Worm (Caenorhabditis elegans): ENCODE results near the gene ZK1236.9.

Gene ZK1236.9

ce11 chrIII:8429035-8429434 lies 5.9 kb downstream of the ZK1236.9 start, which contains the start of gene ZK1236.1:
Gene ZK1236.1 (plus strand): TSS chrIII:8429297.
- TF ChIP-seq daf-16 (GFP tag; optimal IDR thresholded peaks at IDR 0.05) (no peak), daf-16 (tag; optimal IDR thresholded peaks at IDR 0.05) (peak; percentile 24), Y48G9A.11 (GFP tag; IDR thresholded peaks at IDR 0.05) (peak; percentile 59; the same call in 1 of the 2 replicates), spr-1 (tag; optimal IDR thresholded peaks at IDR 0.05) (no peak), lin-38 (GFP tag; IDR thresholded peaks at IDR 0.05) (peak; percentile 67), lsy-2 (tag; optimal IDR thresholded peaks at IDR 0.05) (peak in 1 of 2 experiments; percentile 35), mes-2 (tag; optimal IDR thresholded peaks at IDR 0.05; ENCODE audit: poor library complexity, severe bottlenecking) (peak; percentile 19)

ce11 chrIII:8426271-8426670 lies 8.7 kb downstream of the ZK1236.9 start, which contains the start of gene cec-1:
Gene cec-1 (plus strand): TSS chrIII:8426333.
- TF ChIP-seq nhr-28 (tag; optimal IDR thresholded peaks at IDR 0.05) = peak; percentile 30
- TF ChIP-seq F44E2.7 (GFP tag; IDR thresholded peaks at IDR 0.05) = no peak
- TF ChIP-seq tag-97 (GFP tag; IDR thresholded peaks at IDR 0.05) = no peak
- peak; percentile 44 for TF ChIP-seq dve-1 (tag; optimal IDR thresholded peaks at IDR 0.05; ENCODE audit: insufficient read depth)
- TF ChIP-seq unc-130 (GFP tag; optimal IDR thresholded peaks at IDR 0.05) = no peak
- no peak for TF ChIP-seq madf-9 (GFP tag; conservative IDR thresholded peaks at IDR 0.05)
- no peak for TF ChIP-seq lin-13 (GFP tag; optimal IDR thresholded peaks at IDR 0.05)
- TF ChIP-seq T26A8.4 (GFP tag; IDR thresholded peaks at IDR 0.05) = no peak
- TF ChIP-seq nhr-11 (tag; optimal IDR thresholded peaks at IDR 0.05) = no peak
- peak; percentile 10 for TF ChIP-seq mep-1 (tag; optimal IDR thresholded peaks at IDR 0.05)
- no peak for TF ChIP-seq nhr-237 (tag; optimal IDR thresholded peaks at IDR 0.05)
- peak; percentile 57 for TF ChIP-seq ces-1 (GFP tag; optimal IDR thresholded peaks at IDR 0.05)
- no peak for TF ChIP-seq daf-16 (GFP tag; optimal IDR thresholded peaks at IDR 0.05)
- TF ChIP-seq daf-16 (tag; optimal IDR thresholded peaks at IDR 0.05) = no peak
- TF ChIP-seq fkh-10 (GFP tag; optimal IDR thresholded peaks at IDR 0.05) = no peak
- no peak for TF ChIP-seq saeg-2 (GFP tag; IDR thresholded peaks at IDR 0.05)
- peak; percentile 8 for TF ChIP-seq hlh-11 (tag; optimal IDR thresholded peaks at IDR 0.05)
- TF ChIP-seq ctbp-1 (GFP tag; IDR thresholded peaks at IDR 0.05) = no peak
- no peak for TF ChIP-seq jun-1 (tag; optimal IDR thresholded peaks at IDR 0.05)
- peak in 1 of 2 experiments; percentile 52 for TF ChIP-seq lsy-2 (tag; optimal IDR thresholded peaks at IDR 0.05)
- no peak for TF ChIP-seq snpc-4 (tag; optimal IDR thresholded peaks at IDR 0.05)
- TF ChIP-seq Y105C5A.15 (GFP tag; IDR thresholded peaks at IDR 0.05) = no peak
- TF ChIP-seq dmd-6 (GFP tag; IDR thresholded peaks at IDR 0.05) = no peak
- TF ChIP-seq mxl-3 (GFP tag; optimal IDR thresholded peaks at IDR 0.05) = no peak
- TF ChIP-seq aha-1 (tag) = no peak
- no peak for TF ChIP-seq ceh-44 (GFP tag; IDR thresholded peaks at IDR 0.05)
- TF ChIP-seq nhr-6 (tag; optimal IDR thresholded peaks at IDR 0.05) = no peak
- no peak for TF ChIP-seq vab-7 (GFP tag; IDR thresholded peaks at IDR 0.05)
- no peak for TF ChIP-seq daf-19 (GFP tag; conservative IDR thresholded peaks at IDR 0.05)
- no peak for TF ChIP-seq nhr-41 (GFP tag; IDR thresholded peaks at IDR 0.05)
- no peak for TF ChIP-seq fos-1 (tag; optimal IDR thresholded peaks at IDR 0.05)
- TF ChIP-seq daf-8 (GFP tag; IDR thresholded peaks at IDR 0.05) = no peak
- no peak for TF ChIP-seq dmd-8 (GFP tag; IDR thresholded peaks at IDR 0.05)
- no peak for TF ChIP-seq snpc-1.2 (GFP tag; IDR thresholded peaks at IDR 0.05)
- no peak for TF ChIP-seq Y48G9A.11 (GFP tag; IDR thresholded peaks at IDR 0.05)
- no peak for TF ChIP-seq spr-3 (GFP tag; optimal IDR thresholded peaks at IDR 0.05)
- no peak for TF ChIP-seq unc-39 (tag; optimal IDR thresholded peaks at IDR 0.05)
- TF ChIP-seq ceh-20 (GFP tag; IDR thresholded peaks at IDR 0.05) = no peak
- TF ChIP-seq rbr-2 (tag; optimal IDR thresholded peaks at IDR 0.05) = no peak
- no peak for TF ChIP-seq unc-62 (GFP tag; optimal IDR thresholded peaks at IDR 0.05 in 1 of 2)
- no peak for TF ChIP-seq unc-62 (tag; optimal IDR thresholded peaks at IDR 0.05)
- peak; percentile 12 for TF ChIP-seq mes-2 (tag; optimal IDR thresholded peaks at IDR 0.05; ENCODE audit: poor library complexity, severe bottlenecking)
- no peak for TF ChIP-seq lin-1 (GFP tag; IDR thresholded peaks at IDR 0.05)

Data from whole organism, L4 larva.